Worm (Caenorhabditis elegans) whole organism, early embryonic: ENCODE data around the gene F56C9.8.

Source experiments
- B0310.2 ChIP-seq: sonication (generic microtip); optimal IDR thresholded peaks from 2 replicates; lab custom pipeline; 2016; ENCODE audit warnings: mild to moderate bottlenecking, missing genetic modification characterization, missing compliant biosample characterization
- F13C5.2 ChIP-seq: sonication (generic microtip); optimal IDR thresholded peaks from 2 replicates; lab custom pipeline; 2017; ENCODE audit warnings: mild to moderate bottlenecking, missing genetic modification characterization, inconsistent platforms, missing compliant biosample characterization
- aly-1 ChIP-seq: sonication (generic microtip); optimal IDR thresholded peaks from 2 replicates; lab custom pipeline; 2016; ENCODE audit warnings: missing genetic modification characterization, missing compliant biosample characterization
- ama-1 ChIP-seq: fragments of 150-350 bp; optimal IDR thresholded peaks from 2 replicates; lab custom pipeline; 2014
- ceh-36 ChIP-seq: sonication (generic microtip); optimal IDR thresholded peaks from 2 replicates; lab custom pipeline; 2016; ENCODE audit warnings: missing genetic modification characterization, inconsistent platforms, missing compliant biosample characterization
- flt-1 ChIP-seq: fragments of 200-800 bp; sonication (Bioruptor generic); IDR thresholded peaks from 2 replicates; pipeline ENCODE4 v1.3.6; 2022; ENCODE audit warnings: missing genetic modification characterization, missing compliant biosample characterization
- hmg-4 ChIP-seq: fragments of 200-800 bp; sonication (Bioruptor generic); optimal IDR thresholded peaks from 2 replicates; lab custom pipeline; 2018; ENCODE audit warnings: mild to moderate bottlenecking, missing genetic modification characterization, missing compliant biosample characterization
- tbx-11 ChIP-seq: fragments of 200-800 bp; sonication (Bioruptor generic); IDR thresholded peaks from 2 replicates; pipeline ENCODE4 v1.3.6; 2022; ENCODE audit warnings: missing genetic modification characterization, missing compliant biosample characterization
- tbx-37 ChIP-seq: fragments of 200-800 bp; sonication (Bioruptor generic); conservative IDR thresholded peaks from 2 replicates; pipeline ENCODE4 v1.3.6; 2022; ENCODE audit warnings: missing genetic modification reagents, missing genetic modification characterization, missing compliant biosample characterization
- tra-4 ChIP-seq: sonication (generic microtip); optimal IDR thresholded peaks from 2 replicates; lab custom pipeline; 2017; ENCODE audit warnings: missing genetic modification characterization, missing compliant biosample characterization

DNA sequence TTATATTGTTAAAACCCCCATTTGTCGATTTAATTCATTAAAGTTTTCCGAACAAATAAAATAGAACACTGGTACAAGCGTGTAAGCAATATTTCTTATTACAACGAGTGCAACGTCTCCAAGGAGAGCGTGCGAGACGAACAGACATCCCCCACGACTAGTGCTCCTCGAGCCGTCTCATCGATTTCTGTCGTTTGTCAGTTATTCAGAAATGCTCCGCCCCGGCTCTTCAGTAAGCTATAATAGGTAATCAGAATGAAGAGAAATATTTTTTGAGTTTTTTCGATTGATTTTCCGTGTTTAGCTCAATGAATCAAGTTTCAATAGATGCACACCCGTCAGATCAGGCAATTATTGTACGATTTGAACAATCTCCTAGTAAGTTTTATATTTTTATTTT, 19.4 kb upstream of the F56C9.8 start, which contains the start of gene kap-1:
- TF ChIP-seq ama-1 (lab: Kevin White, UChicago) (no peak), ceh-36 (tag; lab: Kevin White, UChicago) (no peak), tbx-11 (GFP tag; lab: Robert Waterston, UW) (no peak), aly-1 (tag; lab: Kevin White, UChicago) (no peak), tra-4 (tag; lab: Kevin White, UChicago) (no peak), flt-1 (GFP tag; lab: Robert Waterston, UW) (no peak), F13C5.2 (tag; lab: Kevin White, UChicago) (no peak), hmg-4 (GFP tag; lab: Kevin White, UChicago) (no peak), B0310.2 (tag; lab: Kevin White, UChicago) (no peak), tbx-37 (GFP tag; lab: Robert Waterston, UW) (no peak)
